Fruit fly (Drosophila melanogaster): ENCODE measurements around the gene Glyat.

Glyat gene

DNA sequence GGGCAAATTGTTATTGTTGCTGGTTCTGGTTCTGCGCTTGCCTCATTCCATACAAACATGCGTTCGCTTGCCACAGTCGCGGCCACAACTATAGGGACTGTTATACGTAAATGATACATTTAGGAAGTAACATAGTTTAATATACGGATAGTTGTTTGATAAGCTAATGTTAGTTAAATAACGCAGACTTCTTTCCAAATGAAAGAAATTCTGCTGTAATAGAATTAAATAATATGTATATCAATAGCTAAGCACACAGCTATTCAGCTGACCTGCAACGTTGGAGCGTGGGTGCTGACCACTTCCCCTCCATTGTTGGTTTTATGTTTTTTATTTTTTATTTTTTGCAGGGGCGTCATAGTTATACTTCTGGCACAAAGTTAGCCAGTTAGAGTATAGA, 24.3 kb upstream of the Glyat start (continued):
- TF ChIP-seq CG6808 (GFP tag; optimal IDR thresholded peaks at IDR 0.05) (peak; percentile 22), CG6854 (GFP tag; optimal IDR thresholded peaks at IDR 0.05) (no peak), Hr4 (GFP tag; optimal IDR thresholded peaks at IDR 0.05) (peak; percentile 76), Blimp-1 (GFP tag; optimal IDR thresholded peaks at IDR 0.05) (no peak), Gug (GFP tag; IDR thresholded peaks at IDR 0.05) (peak; percentile 65), CG34406 (GFP tag; optimal IDR thresholded peaks at IDR 0.05) (peak; percentile 44), Eip78C (GFP tag) (peak; percentile 86), CG8319 (GFP tag; optimal IDR thresholded peaks at IDR 0.05) (no peak), Sox14 (GFP tag; optimal IDR thresholded peaks at IDR 0.05) (peak; percentile 71), fd59A (GFP tag; optimal IDR thresholded peaks at IDR 0.05) (peak; percentile 37), Hr39 (GFP tag; optimal IDR thresholded peaks at IDR 0.05) (peak; percentile 39), net (GFP tag; optimal IDR thresholded peaks at IDR 0.05) (peak; percentile 65), Ets21C (GFP tag; optimal IDR thresholded peaks at IDR 0.05) (peak; percentile 3), CG7368 (GFP tag; optimal IDR thresholded peaks at IDR 0.05) (peak; percentile 34), achi (GFP tag; optimal IDR thresholded peaks at IDR 0.05) (peak; percentile 62), CG15336 (GFP tag; IDR thresholded peaks at IDR 0.05) (peak; percentile 91), topi (GFP tag; optimal IDR thresholded peaks at IDR 0.05) (peak; percentile 32), CG10631 (GFP tag; optimal IDR thresholded peaks at IDR 0.05) (peak; percentile 51), CG1621 (tag; optimal IDR thresholded peaks at IDR 0.05) (peak; percentile 41), Sox15 (GFP tag; optimal IDR thresholded peaks at IDR 0.05) (peak; percentile 2)

- peak; percentile 46; the same call in 1 of the 3 replicates for TF ChIP-seq CG8119 (GFP tag; IDR thresholded peaks at IDR 0.05)
- TF ChIP-seq CG11294 (GFP tag; IDR thresholded peaks at IDR 0.05) = no peak
- TF ChIP-seq CG32006 (GFP tag; optimal IDR thresholded peaks at IDR 0.05) = no peak
- TF ChIP-seq CG3919 (GFP tag; optimal IDR thresholded peaks at IDR 0.05) = peak; percentile 1
- TF ChIP-seq pdm3 (GFP tag; optimal IDR thresholded peaks at IDR 0.05) = peak; percentile 5
- TF ChIP-seq Eip78C (GFP tag) = peak; percentile 70
- peak; percentile 49; the same call in 1 of the 2 replicates for TF ChIP-seq CG15336 (GFP tag; IDR thresholded peaks at IDR 0.05)
- TF ChIP-seq Gug (GFP tag; IDR thresholded peaks at IDR 0.05) = no peak
- TF ChIP-seq svp (GFP tag) = no peak
- TF ChIP-seq Eip75B (GFP tag; optimal IDR thresholded peaks at IDR 0.05) = peak; percentile 3
- no peak for TF ChIP-seq Eip93F (GFP tag; optimal IDR thresholded peaks at IDR 0.05)
- TF ChIP-seq achi (GFP tag; optimal IDR thresholded peaks at IDR 0.05) = peak; percentile 28
- TF ChIP-seq Sox15 (GFP tag; optimal IDR thresholded peaks at IDR 0.05) = no peak
- TF ChIP-seq CG9139 (GFP tag; optimal IDR thresholded peaks at IDR 0.05) = no peak
- TF ChIP-seq topi (GFP tag; optimal IDR thresholded peaks at IDR 0.05) = peak; percentile 28
- TF ChIP-seq CG6163 (GFP tag; IDR thresholded peaks at IDR 0.05) = 0 out of 3 replicates have a peak, but pooled peaks have one; percentile 39
- TF ChIP-seq Blimp-1 (GFP tag; optimal IDR thresholded peaks at IDR 0.05) = no peak
- peak; percentile 11 for TF ChIP-seq Sox14 (GFP tag; optimal IDR thresholded peaks at IDR 0.05)
- peak; percentile 10 for TF ChIP-seq Hr39 (GFP tag; optimal IDR thresholded peaks at IDR 0.05)
- TF ChIP-seq esn (GFP tag; optimal IDR thresholded peaks at IDR 0.05) = peak; percentile 32
- 0 out of 3 replicates have a peak, but pooled peaks have one; percentile 9 for TF ChIP-seq eg (GFP tag; IDR thresholded peaks at IDR 0.05)
These were observed 23.3 kb upstream of the Glyat start for dm6 chr2L:8033756-8034155.

DNA sequence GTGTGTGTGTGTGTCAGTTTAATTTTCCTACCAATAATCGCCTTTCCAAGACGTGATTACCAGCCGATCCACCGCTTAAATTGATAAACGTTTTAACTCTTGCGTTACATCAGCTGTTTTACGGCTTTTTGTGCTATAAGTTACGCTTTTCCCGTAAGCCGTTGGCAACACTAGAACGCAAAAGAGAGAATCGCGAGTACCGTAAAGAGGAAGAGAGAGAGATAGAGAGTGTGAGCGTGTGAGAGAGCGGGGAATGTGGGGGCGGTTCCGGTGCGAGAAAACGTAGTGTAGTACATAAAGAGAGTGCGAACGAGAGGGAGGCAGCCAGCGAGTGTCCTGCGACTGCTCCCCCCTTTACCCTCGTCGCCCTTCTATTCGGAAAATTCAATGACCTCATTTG, 21.1 kb upstream of the Glyat start:
- TF ChIP-seq achi (GFP tag; optimal IDR thresholded peaks at IDR 0.05) (peak; percentile 3), CG1621 (tag; optimal IDR thresholded peaks at IDR 0.05) (peak; percentile 77), Hr39 (GFP tag; optimal IDR thresholded peaks at IDR 0.05) (no peak), CG11294 (GFP tag; IDR thresholded peaks at IDR 0.05) (no peak), CG15336 (GFP tag; IDR thresholded peaks at IDR 0.05) (peak; percentile 18; the same call in 1 of the 2 replicates), eg (GFP tag; IDR thresholded peaks at IDR 0.05) (no peak), vri (GFP tag; optimal IDR thresholded peaks at IDR 0.05) (peak; percentile 1), CG6163 (GFP tag; IDR thresholded peaks at IDR 0.05) (peak; percentile 16; the same call in 1 of the 3 replicates), Sox102F (GFP tag; optimal IDR thresholded peaks at IDR 0.05) (no peak), ss (GFP tag; optimal IDR thresholded peaks at IDR 0.05) (peak; percentile 11 to 28), Sox14 (GFP tag; optimal IDR thresholded peaks at IDR 0.05) (peak; percentile 2), Eip78C (GFP tag) (peak; percentile 57)

Measured in whole organism, prepupa.